Fruit fly (Drosophila melanogaster): ENCODE data around the gene CG10413.

The CG10413 gene

DNA sequence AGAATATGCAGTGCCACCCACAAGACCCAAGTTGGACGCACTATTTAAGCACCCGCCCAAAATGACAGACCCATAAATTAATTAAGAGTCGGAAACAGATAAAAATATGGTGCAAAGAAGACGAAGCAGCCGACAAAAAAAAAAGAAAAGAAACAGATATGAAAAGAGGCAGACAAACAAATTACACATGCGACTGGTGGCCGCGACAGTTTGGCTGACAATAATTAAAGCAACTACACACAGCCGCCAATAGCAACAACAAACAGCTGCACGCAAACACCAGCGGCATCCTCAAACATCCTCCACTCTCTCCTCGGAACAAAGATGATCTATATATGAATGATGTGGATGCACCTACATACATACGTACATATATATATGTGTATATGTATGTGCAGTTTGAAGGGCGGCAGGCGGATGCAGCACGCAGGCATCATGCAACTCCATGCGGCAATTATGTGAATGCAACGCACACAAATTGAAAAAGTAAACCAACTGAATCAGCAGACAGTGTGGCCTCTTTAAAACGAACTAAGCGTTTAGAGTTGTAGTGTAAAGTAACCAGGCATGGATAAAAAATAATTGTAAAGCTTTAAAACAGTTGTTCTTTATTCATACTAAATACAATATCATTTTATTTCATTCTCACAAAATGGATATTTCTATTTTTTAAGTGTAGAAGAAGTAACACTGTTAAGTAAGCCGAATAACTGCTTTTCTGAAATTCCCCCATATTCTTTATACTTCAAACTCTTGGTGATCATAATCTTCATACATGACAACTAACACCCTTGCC is 43.0 kb upstream of the CG10413 start (continued):
- TF ChIP-seq CG11762 (GFP tag; optimal IDR thresholded peaks at IDR 0.05; ENCODE audit: insufficient read depth) (no peak), Blimp-1 (GFP tag; optimal IDR thresholded peaks at IDR 0.05) (no peak), Lpt (GFP tag; optimal IDR thresholded peaks at IDR 0.05) (peak; percentile 58), dsx (GFP tag; optimal IDR thresholded peaks at IDR 0.05; ENCODE audit: poor library complexity, severe bottlenecking) (peak; percentile 65), acj6 (GFP tag; optimal IDR thresholded peaks at IDR 0.05) (peak; percentile 71), fd85E (GFP tag; optimal IDR thresholded peaks at IDR 0.05) (no peak), CG8319 (GFP tag; optimal IDR thresholded peaks at IDR 0.05) (no peak), Eip78C (GFP tag) (peak; percentile 91), Gug (GFP tag; IDR thresholded peaks at IDR 0.05) (no peak), CG4318 (GFP tag; optimal IDR thresholded peaks at IDR 0.05) (peak; percentile 23), CG34406 (GFP tag; optimal IDR thresholded peaks at IDR 0.05) (peak; percentile 69), Met (GFP tag; optimal IDR thresholded peaks at IDR 0.05) (peak; percentile 78), CG10631 (GFP tag; optimal IDR thresholded peaks at IDR 0.05) (peak; percentile 61), Ets96B (tag; optimal IDR thresholded peaks at IDR 0.05) (peak; percentile 68), CG6808 (GFP tag; optimal IDR thresholded peaks at IDR 0.05) (no peak), cyc (GFP tag; optimal IDR thresholded peaks at IDR 0.05) (peak; percentile 53), lz (GFP tag; optimal IDR thresholded peaks at IDR 0.05) (peak; percentile 69), CG1621 (tag; optimal IDR thresholded peaks at IDR 0.05) (peak; percentile 47), CG3032 (tag; optimal IDR thresholded peaks at IDR 0.05) (peak; percentile 11), topi (GFP tag; optimal IDR thresholded peaks at IDR 0.05) (peak; percentile 62), CG32006 (GFP tag; optimal IDR thresholded peaks at IDR 0.05) (peak; percentile 65), ss (GFP tag; optimal IDR thresholded peaks at IDR 0.05) (peak; percentile 35 to 84), CG11902 (GFP tag; optimal IDR thresholded peaks at IDR 0.05) (peak; percentile 30), CG7368 (GFP tag; optimal IDR thresholded peaks at IDR 0.05) (peak; percentile 35), vri (GFP tag; optimal IDR thresholded peaks at IDR 0.05) (peak; percentile 12), esn (GFP tag; optimal IDR thresholded peaks at IDR 0.05) (peak; percentile 82)

DNA sequence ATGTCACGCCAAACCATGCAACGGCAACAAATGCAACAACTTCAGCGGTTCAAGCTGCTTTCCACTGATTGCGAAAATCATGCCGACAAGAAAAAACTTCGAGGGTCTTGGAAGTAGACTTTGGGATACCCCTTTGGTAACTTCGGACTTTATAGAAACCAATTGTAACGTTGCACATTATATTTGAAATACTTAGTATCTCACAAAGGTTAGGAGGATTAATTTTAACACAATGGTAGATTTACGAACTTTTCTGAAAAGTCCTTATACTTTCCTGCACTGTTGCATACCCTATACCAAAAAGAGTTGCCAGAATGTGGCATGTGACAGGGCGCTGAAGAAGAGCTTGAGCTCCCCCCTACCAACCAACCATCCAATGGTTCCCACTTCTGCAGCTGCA is 40.4 kb upstream of the CG10413 start:
- TF ChIP-seq ss (GFP tag; optimal IDR thresholded peaks at IDR 0.05) (peak in 1 of 2 experiments; percentile 17), CG3032 (tag; optimal IDR thresholded peaks at IDR 0.05) (peak; percentile 60), dsx (GFP tag; optimal IDR thresholded peaks at IDR 0.05; ENCODE audit: poor library complexity, severe bottlenecking) (peak; percentile 37), CG6854 (GFP tag; optimal IDR thresholded peaks at IDR 0.05) (peak; percentile 16), Lpt (GFP tag; optimal IDR thresholded peaks at IDR 0.05) (peak; percentile 48), topi (GFP tag; optimal IDR thresholded peaks at IDR 0.05) (peak; percentile 71), OdsH (GFP tag; optimal IDR thresholded peaks at IDR 0.05) (peak; percentile 76), CG11762 (GFP tag; optimal IDR thresholded peaks at IDR 0.05; ENCODE audit: insufficient read depth) (peak; percentile 57), Sox15 (GFP tag; optimal IDR thresholded peaks at IDR 0.05) (peak; percentile 49), CG8119 (GFP tag; IDR thresholded peaks at IDR 0.05) (peak; percentile 66; the same call in 2 of the 3 replicates), CG32006 (GFP tag; optimal IDR thresholded peaks at IDR 0.05) (peak; percentile 72), Blimp-1 (GFP tag; optimal IDR thresholded peaks at IDR 0.05) (peak; percentile 15), Hr38 (GFP tag; optimal IDR thresholded peaks at IDR 0.05) (no peak), fd85E (GFP tag; optimal IDR thresholded peaks at IDR 0.05) (no peak), CG7368 (GFP tag; optimal IDR thresholded peaks at IDR 0.05) (peak; percentile 69), achi (GFP tag; optimal IDR thresholded peaks at IDR 0.05) (peak; percentile 64), pdm3 (GFP tag; optimal IDR thresholded peaks at IDR 0.05) (peak; percentile 71), eg (GFP tag; IDR thresholded peaks at IDR 0.05) (peak; percentile 56; the same call in 1 of the 3 replicates), CG10669 (GFP tag; optimal IDR thresholded peaks at IDR 0.05) (peak; percentile 70), Met (GFP tag; optimal IDR thresholded peaks at IDR 0.05) (peak; percentile 74), CG15336 (GFP tag; IDR thresholded peaks at IDR 0.05) (peak; percentile 61), fkh (GFP tag; optimal IDR thresholded peaks at IDR 0.05) (no peak), fd59A (GFP tag; optimal IDR thresholded peaks at IDR 0.05) (peak; percentile 10), CG1621 (tag; optimal IDR thresholded peaks at IDR 0.05) (peak; percentile 55), CG11902 (GFP tag; optimal IDR thresholded peaks at IDR 0.05) (peak; percentile 58), CG6276 (GFP tag; optimal IDR thresholded peaks at IDR 0.05) (peak; percentile 22), CG6792 (GFP tag; optimal IDR thresholded peaks at IDR 0.05) (peak; percentile 79), acj6 (GFP tag; optimal IDR thresholded peaks at IDR 0.05) (peak; percentile 72), Eip75B (GFP tag; optimal IDR thresholded peaks at IDR 0.05) (peak; percentile 83), CG11294 (GFP tag; IDR thresholded peaks at IDR 0.05) (no peak), net (GFP tag; optimal IDR thresholded peaks at IDR 0.05) (peak; percentile 72), CG6163 (GFP tag; IDR thresholded peaks at IDR 0.05) (peak; percentile 87), Eip93F (GFP tag; optimal IDR thresholded peaks at IDR 0.05) (peak; percentile 47), cyc (GFP tag; optimal IDR thresholded peaks at IDR 0.05) (peak; percentile 72), dac (GFP tag; optimal IDR thresholded peaks at IDR 0.05) (no peak), Gug (GFP tag; IDR thresholded peaks at IDR 0.05) (peak; percentile 34; the same call in 1 of the 2 replicates)

All from whole organism, prepupa.